Worm (Caenorhabditis elegans): Measurements from ENCODE around the gene rsp-1.

DNA sequence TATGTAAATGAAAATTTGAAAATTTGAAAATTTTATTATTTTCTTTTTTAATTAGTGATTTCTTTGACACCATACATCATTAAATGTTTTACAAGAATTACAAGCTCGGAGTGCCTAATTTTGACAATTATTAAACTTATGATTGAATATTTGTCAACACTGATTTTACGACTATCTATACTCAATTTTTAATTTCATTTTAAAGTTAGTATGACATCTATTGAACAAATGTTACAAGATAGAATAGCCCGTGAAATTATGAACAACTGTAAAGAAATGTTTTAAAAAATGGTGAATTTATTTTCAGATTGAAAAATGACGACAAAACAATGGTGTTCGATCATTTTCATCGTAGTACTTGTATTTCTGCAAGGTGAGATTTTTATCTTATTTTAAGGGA is 35.2 kb upstream of the rsp-1 start, which contains the start of gene C05D12.2:
- TF ChIP-seq tbx-8 (GFP tag; optimal IDR thresholded peaks at IDR 0.05) (no peak), zip-8 (tag; optimal IDR thresholded peaks at IDR 0.05) (no peak), nhr-237 (tag; optimal IDR thresholded peaks at IDR 0.05) (no peak), nhr-28 (tag; optimal IDR thresholded peaks at IDR 0.05) (no peak), M03D4.4 (tag; optimal IDR thresholded peaks at IDR 0.05) (no peak), nhr-12 (tag; optimal IDR thresholded peaks at IDR 0.05) (no peak)

Measured in whole organism, mixed stage, embryonic.